Fruit fly (Drosophila melanogaster): ENCODE measurements around the gene Sec16.

- TF ChIP-seq h (optimal IDR thresholded peaks at IDR 0.05), result no peak
- no peak for TF ChIP-seq Myc (optimal IDR thresholded peaks at IDR 0.05)
Observed at dm6 chrX:12629564-12629963, 33.7 kb downstream of the Sec16 start, which contains the start of the genes Aven and CG2540.
